Fruit fly (Drosophila melanogaster): Measurements from ENCODE around the gene emc.

The emc gene

dm6 chr3L:799837-800513 is 50.8 kb downstream of the emc start (continued):
- TF ChIP-seq CG12659 (GFP tag; optimal IDR thresholded peaks at IDR 0.05) (no peak), CG2129 (GFP tag; IDR thresholded peaks at IDR 0.05; ENCODE audit: partially characterized antibody) (no peak), CG31365 (tag; optimal IDR thresholded peaks at IDR 0.05) (no peak), Hsf (GFP tag; optimal IDR thresholded peaks at IDR 0.05) (no peak), Sox102F (GFP tag; optimal IDR thresholded peaks at IDR 0.05) (peak; percentile 61), lmd (GFP tag; IDR thresholded peaks at IDR 0.05) (0 out of 2 replicates have a peak, but pooled peaks have one; percentile 17), CG12942 (GFP tag; optimal IDR thresholded peaks at IDR 0.05) (no peak), E2f1 (GFP tag; IDR thresholded peaks at IDR 0.05) (peak; percentile 15; the same call in 1 of the 2 replicates), eve (GFP tag; optimal IDR thresholded peaks at IDR 0.05) (peak in 1 of 2 experiments; percentile 57), CG1603 (tag; optimal IDR thresholded peaks at IDR 0.05) (peak; percentile 55), pros (GFP tag; optimal IDR thresholded peaks at IDR 0.05) (peak; percentile 32), CG4707 (GFP tag; optimal IDR thresholded peaks at IDR 0.05) (no peak), CG17612 (GFP tag; IDR thresholded peaks at IDR 0.05) (no peak), mirr (GFP tag; optimal IDR thresholded peaks at IDR 0.05) (no peak), sd (tag; optimal IDR thresholded peaks at IDR 0.05) (peak; percentile 37), ATbp (GFP tag; optimal IDR thresholded peaks at IDR 0.05) (peak; percentile 37), jing (GFP tag; optimal IDR thresholded peaks at IDR 0.05) (peak; percentile 20), Rx (GFP tag; IDR thresholded peaks at IDR 0.05) (peak; percentile 17; the same call in 1 of the 2 replicates), CG1529 (GFP tag; optimal IDR thresholded peaks at IDR 0.05) (peak; percentile 33), CG4730 (GFP tag; IDR thresholded peaks at IDR 0.05) (no peak), Pdp1 (GFP tag; optimal IDR thresholded peaks at IDR 0.05) (peak; percentile 2 to 30), h (optimal IDR thresholded peaks at IDR 0.05) (no peak), CG2889 (GFP tag; IDR thresholded peaks at IDR 0.05) (no peak), Hr51 (GFP tag; optimal IDR thresholded peaks at IDR 0.05) (peak in 1 of 2 experiments; percentile 20), lilli (GFP tag; optimal IDR thresholded peaks at IDR 0.05) (no peak), NFAT (GFP tag; IDR thresholded peaks at IDR 0.05) (no peak), prd (optimal IDR thresholded peaks at IDR 0.05) (no peak), prd (GFP tag; IDR thresholded peaks at IDR 0.05) (peak; percentile 69; the same call in 2 of the 3 replicates), peb (GFP tag; IDR thresholded peaks at IDR 0.05) (no peak), PHDP (tag; optimal IDR thresholded peaks at IDR 0.05) (peak; percentile 28), CG10959 (GFP tag; IDR thresholded peaks at IDR 0.05) (0 out of 2 replicates have a peak, but pooled peaks have one; percentile 17), gem (tag; optimal IDR thresholded peaks at IDR 0.05) (peak; percentile 67), dan (GFP tag; IDR thresholded peaks at IDR 0.05) (no peak), CG31224 (GFP tag; IDR thresholded peaks at IDR 0.05) (no peak), CG15601 (tag; optimal IDR thresholded peaks at IDR 0.05) (peak; percentile 31), Usf (GFP tag; optimal IDR thresholded peaks at IDR 0.05) (no peak), CG12104 (GFP tag; optimal IDR thresholded peaks at IDR 0.05) (no peak), gce (GFP tag; IDR thresholded peaks at IDR 0.05) (peak; percentile 43; the same call in 1 of the 3 replicates), CG7839 (tag; optimal IDR thresholded peaks at IDR 0.05) (peak; percentile 35), br (optimal IDR thresholded peaks at IDR 0.05) (no peak), dysf (GFP tag; IDR thresholded peaks at IDR 0.05) (peak; percentile 46; the same call in 1 of the 3 replicates), CG6813 (GFP tag; optimal IDR thresholded peaks at IDR 0.05) (no peak), CG11085 (GFP tag; IDR thresholded peaks at IDR 0.05) (0 out of 2 replicates have a peak, but pooled peaks have one; percentile 24), luna (GFP tag; optimal IDR thresholded peaks at IDR 0.05) (no peak), Vsx1 (GFP tag; optimal IDR thresholded peaks at IDR 0.05) (no peak), kay (GFP tag; optimal IDR thresholded peaks at IDR 0.05) (no peak), caup (GFP tag; optimal IDR thresholded peaks at IDR 0.05; ENCODE audit: severe bottlenecking) (no peak), Blimp-1 (GFP tag; optimal IDR thresholded peaks at IDR 0.05) (peak; percentile 75), scrt (GFP tag; optimal IDR thresholded peaks at IDR 0.05) (no peak), Gug (GFP tag; IDR thresholded peaks at IDR 0.05) (no peak; the same call in 3 of the 4 replicates)
